Worm (Caenorhabditis elegans): ENCODE data around the gene ztf-9.

DNA sequence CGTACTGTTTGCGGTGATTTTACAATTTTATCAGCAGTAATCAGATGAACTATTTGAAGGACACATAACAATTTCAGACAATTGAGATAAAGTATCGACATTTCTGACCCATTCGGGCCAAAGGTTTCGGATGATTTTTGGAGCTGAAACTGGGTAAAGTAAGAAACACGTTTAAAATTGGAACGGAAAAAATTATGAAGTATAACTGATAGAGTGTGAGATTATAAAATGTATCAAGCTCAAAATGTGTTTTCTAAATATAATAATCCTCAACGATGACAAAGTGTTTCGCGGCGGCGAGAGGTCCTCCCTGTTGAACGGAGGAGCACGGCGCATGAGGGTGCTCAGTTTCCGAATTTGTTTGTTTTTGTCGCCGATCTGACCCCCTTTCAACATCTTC is 6.4 kb downstream of the ztf-9 start, which contains the start of gene ZK287.4:
- TF ChIP-seq dve-1 (tag; optimal IDR thresholded peaks at IDR 0.05): no peak
- TF ChIP-seq F13H6.1 (tag; optimal IDR thresholded peaks at IDR 0.05): no peak

All from whole organism, late embryonic.